Worm (Caenorhabditis elegans): Measurements from ENCODE around the gene rib-2.

rib-2 gene

ce11 chrIII:10747620-10748479, 5.2 kb downstream of the rib-2 start, which contains the start of the genes ran-1 and dkc-1 (continued):
- TF ChIP-seq snpc-1.1 (tag; optimal IDR thresholded peaks at IDR 0.05; ENCODE audit: insufficient read depth) (peak; percentile 54), ceh-58 (GFP tag; IDR thresholded peaks at IDR 0.05) (no peak), rpc-1 (optimal IDR thresholded peaks at IDR 0.05) (no peak), rpc-1 (tag; optimal IDR thresholded peaks at IDR 0.05) (no peak), ekl-4 (GFP tag; IDR thresholded peaks at IDR 0.05) (peak; percentile 77), F10E7.11 (tag; optimal IDR thresholded peaks at IDR 0.05) (no peak), attf-3 (GFP tag; conservative IDR thresholded peaks at IDR 0.05) (0 out of 2 replicates have a peak, but pooled peaks have one; percentile 44), nhr-120 (GFP tag; IDR thresholded peaks at IDR 0.05) (no peak), C17E4.6 (GFP tag; IDR thresholded peaks at IDR 0.05) (peak; percentile 87), die-1 (tag; optimal IDR thresholded peaks at IDR 0.05) (no peak), ccch-3 (GFP tag; optimal IDR thresholded peaks at IDR 0.05) (no peak), madf-10 (tag; optimal IDR thresholded peaks at IDR 0.05) (no peak), T26A5.8 (tag; optimal IDR thresholded peaks at IDR 0.05) (no peak), lsl-1 (GFP tag; optimal IDR thresholded peaks at IDR 0.05) (peak; percentile 80), hmg-20 (GFP tag; IDR thresholded peaks at IDR 0.05) (no peak), let-526 (GFP tag; IDR thresholded peaks at IDR 0.05) (no peak), sdz-38 (tag; optimal IDR thresholded peaks at IDR 0.05) (no peak), ztf-26 (tag; optimal IDR thresholded peaks at IDR 0.05) (peak; percentile 38), ztf-22 (GFP tag; optimal IDR thresholded peaks at IDR 0.05) (no peak), K11D2.4 (GFP tag; IDR thresholded peaks at IDR 0.05) (no peak), attf-6 (GFP tag; IDR thresholded peaks at IDR 0.05) (no peak), F33H1.4 (GFP tag; IDR thresholded peaks at IDR 0.05) (peak; percentile 84), sptf-2 (GFP tag; optimal IDR thresholded peaks at IDR 0.05) (no peak), aptf-3 (GFP tag; IDR thresholded peaks at IDR 0.05) (0 out of 2 replicates have a peak, but pooled peaks have one; percentile 21), K12H6.12 (tag; optimal IDR thresholded peaks at IDR 0.05) (peak; percentile 63), nfya-2 (GFP tag; IDR thresholded peaks at IDR 0.05) (no peak), nhr-179 (tag; optimal IDR thresholded peaks at IDR 0.05) (no peak), lin-26 (GFP tag; IDR thresholded peaks at IDR 0.05) (no peak), nhr-80 (tag; optimal IDR thresholded peaks at IDR 0.05) (peak; percentile 24), ets-4 (GFP tag; optimal IDR thresholded peaks at IDR 0.05) (no peak), F39B2.1 (GFP tag; IDR thresholded peaks at IDR 0.05) (no peak), lsy-27 (tag; optimal IDR thresholded peaks at IDR 0.05; ENCODE audit: borderline replicate concordance, insufficient read depth) (no peak), ama-1 (optimal IDR thresholded peaks at IDR 0.05) (no peak), ama-1 (GFP tag; optimal IDR thresholded peaks at IDR 0.05) (no peak), pha-4 (tag; optimal IDR thresholded peaks at IDR 0.05) (peak; percentile 13), sea-2 (GFP tag; IDR thresholded peaks at IDR 0.05) (no peak), nhr-90 (tag; optimal IDR thresholded peaks at IDR 0.05) (no peak), Y67H2A.10 (GFP tag; conservative IDR thresholded peaks at IDR 0.05) (peak; percentile 46; the same call in 1 of the 2 replicates), D2030.7 (GFP tag; IDR thresholded peaks at IDR 0.05) (peak; percentile 95), pbrm-1 (GFP tag; IDR thresholded peaks at IDR 0.05) (peak; percentile 80), mes-4 (tag; optimal IDR thresholded peaks at IDR 0.05) (no peak), tbx-9 (tag; optimal IDR thresholded peaks at IDR 0.05; ENCODE audit: borderline replicate concordance) (no peak), unc-62 (GFP tag; optimal IDR thresholded peaks at IDR 0.05) (no peak), somi-1 (GFP tag; optimal IDR thresholded peaks at IDR 0.05) (no peak), B0261.1 (tag; optimal IDR thresholded peaks at IDR 0.05) (no peak), lin-54 (GFP tag; optimal IDR thresholded peaks at IDR 0.05) (peak; percentile 93), hlh-26 (GFP tag; conservative IDR thresholded peaks at IDR 0.05) (no peak), ztf-28 (GFP tag; IDR thresholded peaks at IDR 0.05) (peak; percentile 43; the same call in 1 of the 2 replicates), mcd-1 (GFP tag; IDR thresholded peaks at IDR 0.05) (peak; percentile 82)

Data from whole organism, young adult.